Worm (Caenorhabditis elegans): ENCODE results near the gene F42F12.3.
A peak's percentile ranks its signal among the peaks of the same experiment; 100 is the strongest.

F42F12.3 gene

ce11 chrX:12364804-12365203 lies 14.4 kb downstream of the F42F12.3 start, which contains the start of gene F19H6.5:
Gene F19H6.5 (minus strand): TSS chrX:12364904.
- no peak for TF ChIP-seq dao-5 (tag; optimal IDR thresholded peaks at IDR 0.05)
- TF ChIP-seq him-1 (tag; optimal IDR thresholded peaks at IDR 0.05), result no peak
- TF ChIP-seq W03F9.2 (tag; optimal IDR thresholded peaks at IDR 0.05), result no peak

ce11 chrX:12365388-12365787 lies 15.0 kb downstream of the F42F12.3 start, which contains the start of gene F19H6.4:
Gene F19H6.4 (plus strand): TSS chrX:12365688.
- TF ChIP-seq W03F9.2 (tag; optimal IDR thresholded peaks at IDR 0.05) (no peak), him-1 (tag; optimal IDR thresholded peaks at IDR 0.05) (no peak), dao-5 (tag; optimal IDR thresholded peaks at IDR 0.05) (no peak)

- TF ChIP-seq him-1 (tag; optimal IDR thresholded peaks at IDR 0.05) (no peak), W03F9.2 (tag; optimal IDR thresholded peaks at IDR 0.05) (no peak), dao-5 (tag; optimal IDR thresholded peaks at IDR 0.05) (no peak)
These were observed 17.1 kb downstream of the F42F12.3 start for ce11 chrX:12367498-12367897.

- TF ChIP-seq dao-5 (tag; optimal IDR thresholded peaks at IDR 0.05) (no peak), him-1 (tag; optimal IDR thresholded peaks at IDR 0.05) (no peak), W03F9.2 (tag; optimal IDR thresholded peaks at IDR 0.05) (no peak)
These were observed 20.9 kb downstream of the F42F12.3 start, which contains the start of gene rif-1.2 for ce11 chrX:12371321-12371720. Gene rif-1.2 (minus strand): TSS chrX:12371421.

- no peak for TF ChIP-seq W03F9.2 (tag; optimal IDR thresholded peaks at IDR 0.05)
- no peak for TF ChIP-seq him-1 (tag; optimal IDR thresholded peaks at IDR 0.05)
- no peak for TF ChIP-seq dao-5 (tag; optimal IDR thresholded peaks at IDR 0.05)
These were observed 25.4 kb downstream of the F42F12.3 start for ce11 chrX:12375783-12376182.

ce11 chrX:12378293-12378692 lies 27.9 kb downstream of the F42F12.3 start, which contains the start of gene glb-13:
Gene glb-13 (minus strand): TSS chrX:12378393.
- no peak for TF ChIP-seq him-1 (tag; optimal IDR thresholded peaks at IDR 0.05)
- no peak for TF ChIP-seq W03F9.2 (tag; optimal IDR thresholded peaks at IDR 0.05)
- TF ChIP-seq dao-5 (tag; optimal IDR thresholded peaks at IDR 0.05), result no peak

ce11 chrX:12391380-12391779 lies 41.0 kb downstream of the F42F12.3 start, which contains the start of gene nekl-3:
Gene nekl-3 (minus strand): TSS chrX:12391480.
- TF ChIP-seq dao-5 (tag; optimal IDR thresholded peaks at IDR 0.05), result no peak
- no peak for TF ChIP-seq him-1 (tag; optimal IDR thresholded peaks at IDR 0.05)
- no peak for TF ChIP-seq W03F9.2 (tag; optimal IDR thresholded peaks at IDR 0.05)

ce11 chrX:12393786-12394308 lies 43.5 kb downstream of the F42F12.3 start, which contains the start of gene F17E5.2:
Gene F17E5.2 (plus strand): TSS chrX:12394258.
- TF ChIP-seq W03F9.2 (tag; optimal IDR thresholded peaks at IDR 0.05) (peak; percentile 91), dao-5 (tag; optimal IDR thresholded peaks at IDR 0.05) (no peak), him-1 (tag; optimal IDR thresholded peaks at IDR 0.05) (peak; percentile 75)
